Fruit fly (Drosophila melanogaster) whole organism, embryonic: Measurements from ENCODE around the gene Bruce.

Experiments
- BtbVII ChIP-seq: fragments of 200-800 bp; sonication (Bioruptor generic); optimal IDR thresholded peaks from 3 replicates; lab custom pipeline; 2017; ENCODE audit warnings: missing biosample characterization, mild to moderate bottlenecking, missing genetic modification characterization
- CG1024 ChIP-seq: fragments of 200-800 bp; sonication (Bioruptor generic); IDR thresholded peaks from 2 replicates; pipeline ENCODE4 v1.3.6; 2022; ENCODE audit warnings: missing biosample characterization, missing genetic modification characterization
- CG10267 ChIP-seq: fragments of 200-800 bp; sonication (Bioruptor generic); optimal IDR thresholded peaks from 2 replicates; lab custom pipeline; 2018; ENCODE audit warnings: missing biosample characterization, mild to moderate bottlenecking, missing genetic modification characterization, moderate library complexity
- CG12744 ChIP-seq: fragments of 200-800 bp; sonication (Bioruptor generic); optimal IDR thresholded peaks from 2 replicates; lab custom pipeline; 2016; ENCODE audit warnings: missing biosample characterization, missing genetic modification characterization
- CG13287 ChIP-seq: fragments of 200-800 bp; sonication (Bioruptor generic); IDR thresholded peaks from 2 replicates; pipeline ENCODE4 v1.3.6; 2022; ENCODE audit warnings: missing biosample characterization, missing genetic modification characterization; ENCODE audit not compliant: partially characterized antibody
- CG15269 ChIP-seq: fragments of 200-800 bp; sonication (Bioruptor generic); optimal IDR thresholded peaks from 2 replicates; lab custom pipeline; 2018; ENCODE audit warnings: missing biosample characterization, mild to moderate bottlenecking, missing genetic modification characterization, moderate library complexity
- CG15696 ChIP-seq: fragments of 200-800 bp; sonication (Bioruptor generic); optimal IDR thresholded peaks from 2 replicates; lab custom pipeline; 2019; ENCODE audit warnings: missing biosample characterization, mild to moderate bottlenecking, missing genetic modification characterization, moderate library complexity
- CG1602 ChIP-seq: fragments of 200-800 bp; sonication (Bioruptor generic); optimal IDR thresholded peaks from 3 replicates; lab custom pipeline; 2016; ENCODE audit warnings: missing biosample characterization, missing genetic modification characterization
- CG16813 ChIP-seq: fragments of 200-800 bp; sonication (Bioruptor generic); IDR thresholded peaks from 3 replicates; pipeline ENCODE4 v1.3.6; 2022; ENCODE audit warnings: missing biosample characterization, missing genetic modification characterization; ENCODE audit not compliant: partially characterized antibody
- CG17361 ChIP-seq: fragments of 200-800 bp; sonication (Bioruptor generic); IDR thresholded peaks from 3 replicates; pipeline ENCODE4 v1.3.6; 2022; ENCODE audit warnings: missing biosample characterization, missing genetic modification characterization
- CG18764 ChIP-seq: fragments of 200-800 bp; sonication (Bioruptor generic); optimal IDR thresholded peaks from 3 replicates; lab custom pipeline; 2016; ENCODE audit warnings: missing biosample characterization, missing genetic modification characterization
- CG32532 ChIP-seq: fragments of 200-800 bp; sonication (Bioruptor generic); IDR thresholded peaks from 2 replicates; pipeline ENCODE4 v1.3.6; 2022; ENCODE audit warnings: missing biosample characterization, missing genetic modification characterization
- CG32767 ChIP-seq: fragments of 200-800 bp; sonication (Bioruptor generic); IDR thresholded peaks from 2 replicates; pipeline ENCODE4 v1.3.6; 2022; ENCODE audit warnings: missing biosample characterization, missing genetic modification characterization
- CG33213 ChIP-seq: fragments of 200-800 bp; sonication (Bioruptor generic); optimal IDR thresholded peaks from 3 replicates; lab custom pipeline; 2016; ENCODE audit warnings: missing biosample characterization, missing genetic modification characterization
- CG3995 ChIP-seq: fragments of 200-800 bp; sonication (Bioruptor generic); optimal IDR thresholded peaks from 3 replicates; lab custom pipeline; 2016; ENCODE audit warnings: missing biosample characterization, missing genetic modification characterization
- CG4707 ChIP-seq: fragments of 200-800 bp; sonication (Bioruptor generic); optimal IDR thresholded peaks from 2 replicates; lab custom pipeline; 2018; ENCODE audit warnings: missing biosample characterization, mild to moderate bottlenecking, missing genetic modification characterization, moderate library complexity
- CG6854 ChIP-seq: fragments of 200-800 bp; sonication (Bioruptor generic); optimal IDR thresholded peaks from 3 replicates; lab custom pipeline; 2017; ENCODE audit warnings: missing biosample characterization, mild to moderate bottlenecking, missing genetic modification characterization
- CG7357 ChIP-seq: fragments of 200-800 bp; sonication (Bioruptor generic); IDR thresholded peaks from 3 replicates; pipeline ENCODE4 v1.3.6; 2022; ENCODE audit warnings: missing biosample characterization, missing genetic modification characterization
- CTCF ChIP-seq: fragments of 200-800 bp; sonication (Bioruptor generic); optimal IDR thresholded peaks from 2 replicates; lab custom pipeline; 2017; ENCODE audit warnings: missing biosample characterization, mild to moderate bottlenecking, missing genetic modification characterization, moderate library complexity
- D ChIP-seq, 2 experiments: fragments of 200-800 bp in 1 of 2; fragments of >200 bp in 1 of 2; sonication (Bioruptor generic) in 1 of 2; optimal IDR thresholded peaks; 2 replicates in 1 of 2; 3 replicates in 1 of 2; lab custom pipeline; 2017; ENCODE audit warnings: mild to moderate bottlenecking in 1 of 2, missing biosample characterization in 1 of 2, missing genetic modification characterization in 1 of 2, missing genetic modification reagents in 1 of 2
- Doc2 ChIP-seq: fragments of 200-800 bp; sonication (Bioruptor generic); IDR thresholded peaks from 2 replicates; pipeline ENCODE4 v1.3.6; 2022; ENCODE audit warnings: missing biosample characterization, missing genetic modification characterization
- Drgx ChIP-seq: fragments of 200-800 bp; sonication (Bioruptor generic); IDR thresholded peaks from 2 replicates; pipeline ENCODE4 v1.3.6; 2022; ENCODE audit warnings: missing biosample characterization, missing genetic modification characterization
- H2.0 ChIP-seq: fragments of 200-800 bp; sonication (Bioruptor generic); IDR thresholded peaks from 2 replicates; pipeline ENCODE4 v1.3.6; 2022; ENCODE audit warnings: missing biosample characterization, missing genetic modification characterization
- Hmr ChIP-seq: fragments of 200-800 bp; sonication (Bioruptor generic); optimal IDR thresholded peaks from 3 replicates; lab custom pipeline; 2017; ENCODE audit warnings: mild to moderate bottlenecking, missing biosample characterization, missing genetic modification reagents, missing genetic modification characterization
- Hsf ChIP-seq: fragments of 200-800 bp; sonication (Bioruptor generic); optimal IDR thresholded peaks from 3 replicates; lab custom pipeline; 2016; ENCODE audit warnings: missing biosample characterization, missing genetic modification characterization
- Lim3 ChIP-seq: fragments of 200-800 bp; sonication (Bioruptor generic); IDR thresholded peaks from 2 replicates; pipeline ENCODE4 v1.3.6; 2022; ENCODE audit warnings: missing biosample characterization, missing genetic modification characterization
- Med ChIP-seq: fragments of 200-800 bp; sonication (Bioruptor generic); peaks from one replicate; lab custom pipeline; 2016; ENCODE audit warnings: missing biosample characterization, missing genetic modification characterization, mild to moderate bottlenecking, inconsistent platforms, moderate library complexity
- Taf1 ChIP-seq: fragments of 200-800 bp; sonication (Bioruptor generic); IDR thresholded peaks from 2 replicates; pipeline ENCODE4 v1.3.6; 2022; ENCODE audit warnings: missing biosample characterization, missing genetic modification characterization
- caup ChIP-seq: fragments of 200-800 bp; sonication (Bioruptor generic); optimal IDR thresholded peaks from 3 replicates; lab custom pipeline; 2017; ENCODE audit warnings: missing biosample characterization, mild to moderate bottlenecking, missing genetic modification characterization, moderate library complexity; ENCODE audit not compliant: severe bottlenecking
- chif ChIP-seq, 2 experiments: fragments of 200-800 bp; sonication (Bioruptor generic); optimal IDR thresholded peaks; 3 replicates each; lab custom pipeline; 2016; ENCODE audit warnings: missing biosample characterization in 2 of 2, missing genetic modification characterization in 2 of 2
- chinmo ChIP-seq: fragments of 200-800 bp; sonication (Bioruptor generic); IDR thresholded peaks from 4 replicates; pipeline ENCODE4 v1.3.6; 2022; ENCODE audit warnings: missing biosample characterization, missing genetic modification characterization; ENCODE audit not compliant: partially characterized antibody
- dm ChIP-seq: fragments of 200-800 bp; sonication (Bioruptor generic); optimal IDR thresholded peaks from 3 replicates; lab custom pipeline; 2016; ENCODE audit warnings: missing biosample characterization, missing genetic modification characterization
- grau ChIP-seq: fragments of 200-800 bp; optimal IDR thresholded peaks from 3 replicates; lab custom pipeline; 2019; ENCODE audit warnings: missing biosample characterization, mild to moderate bottlenecking, missing genetic modification characterization, moderate library complexity
- hbn ChIP-seq: fragments of 200-800 bp; sonication (Bioruptor generic); IDR thresholded peaks from 2 replicates; pipeline ENCODE4 v1.3.6; 2022; ENCODE audit warnings: missing biosample characterization, missing genetic modification characterization; ENCODE audit not compliant: partially characterized antibody
- kay ChIP-seq: fragments of 200-800 bp; sonication (Bioruptor generic); optimal IDR thresholded peaks from 2 replicates; lab custom pipeline; 2016; ENCODE audit warnings: missing biosample characterization, missing genetic modification characterization
- ken ChIP-seq: fragments of 200-800 bp; sonication (Bioruptor generic); IDR thresholded peaks from 3 replicates; pipeline ENCODE4 v1.3.6; 2022; ENCODE audit warnings: missing biosample characterization, missing genetic modification characterization
- lbe ChIP-seq: fragments of 200-800 bp; sonication (Bioruptor generic); optimal IDR thresholded peaks from 2 replicates; lab custom pipeline; 2016; ENCODE audit warnings: missing biosample characterization, mild to moderate bottlenecking, missing genetic modification characterization
- pb ChIP-seq: fragments of 200-800 bp; sonication (Bioruptor generic); optimal IDR thresholded peaks from 3 replicates; lab custom pipeline; 2016; ENCODE audit warnings: missing biosample characterization, missing genetic modification characterization
- ranshi ChIP-seq: fragments of 200-800 bp; sonication (Bioruptor generic); IDR thresholded peaks from 2 replicates; pipeline ENCODE4 v1.3.6; 2022; ENCODE audit warnings: missing biosample characterization, missing genetic modification characterization
- scrt ChIP-seq: fragments of 200-800 bp; sonication (Bioruptor generic); optimal IDR thresholded peaks from 2 replicates; lab custom pipeline; 2018; ENCODE audit warnings: missing biosample characterization, mild to moderate bottlenecking, missing genetic modification characterization, moderate library complexity
- slou ChIP-seq: fragments of 200-800 bp; sonication (Bioruptor generic); optimal IDR thresholded peaks from 3 replicates; lab custom pipeline; 2016; ENCODE audit warnings: missing biosample characterization, missing genetic modification characterization
- sob ChIP-seq: fragments of 200-800 bp; sonication (Bioruptor generic); IDR thresholded peaks from 2 replicates; pipeline ENCODE4 v1.3.6; 2022; ENCODE audit warnings: missing biosample characterization, missing genetic modification characterization
- vnd ChIP-seq: fragments of 200-800 bp; sonication (Bioruptor generic); IDR thresholded peaks from 3 replicates; pipeline ENCODE4 v1.3.6; 2022; ENCODE audit warnings: missing biosample characterization, missing genetic modification characterization; ENCODE audit not compliant: partially characterized antibody

The Bruce gene

dm6 chr3R:10349987-10350386 lies 18.8 kb upstream of the Bruce start, which contains the start of gene jumu (continued):
- TF ChIP-seq caup (GFP tag; lab: Kevin White, UChicago) (no peak), CTCF (GFP tag; lab: Kevin White, UChicago) (peak; percentile 72), chif (GFP tag; optimal IDR thresholded peaks at IDR 0.05; lab: Kevin White, UChicago) (peak in 1 of 2 experiments; percentile 0), CG10267 (peak; percentile 72), D (optimal IDR thresholded peaks at IDR 0.05; lab: Kevin White, UChicago) (no peak), D (GFP tag; optimal IDR thresholded peaks at IDR 0.05; lab: Kevin White, UChicago) (no peak), Hmr (GFP tag; lab: Kevin White, UChicago) (peak; percentile 79), CG3995 (GFP tag; lab: Kevin White, UChicago) (no peak), CG1024 (GFP tag; lab: Robert Waterston, UW) (no peak), ranshi (GFP tag; lab: Robert Waterston, UW) (no peak), CG17361 (GFP tag; lab: Robert Waterston, UW) (no peak), CG15269 (no peak), Med (GFP tag; lab: Kevin White, UChicago) (peak; percentile 81), CG6854 (GFP tag; lab: Kevin White, UChicago) (no peak), scrt (GFP tag; lab: Kevin White, UChicago) (peak; percentile 78), vnd (GFP tag; lab: Robert Waterston, UW) (no peak), grau (tag; lab: Kevin White, UChicago) (peak; percentile 21), Hsf (GFP tag; lab: Kevin White, UChicago) (no peak), pb (GFP tag; lab: Kevin White, UChicago) (no peak), CG4707 (GFP tag; lab: Kevin White, UChicago) (no peak), CG7357 (GFP tag; lab: Robert Waterston, UW) (no peak), CG32767 (GFP tag; lab: Robert Waterston, UW) (no peak), ken (GFP tag; lab: Robert Waterston, UW) (no peak), CG1602 (no peak), CG15696 (tag; lab: Kevin White, UChicago) (peak; percentile 21), CG12744 (GFP tag; lab: Kevin White, UChicago) (no peak), slou (GFP tag; lab: Kevin White, UChicago) (no peak), Taf1 (GFP tag; lab: Robert Waterston, UW) (no peak), lbe (no peak), CG13287 (no peak), CG16813 (no peak), BtbVII (no peak), H2.0 (no peak), hbn (GFP tag; lab: Robert Waterston, UW) (no peak), Doc2 (no peak), dm (GFP tag; lab: Kevin White, UChicago) (no peak), Drgx (no peak), Lim3 (GFP tag; lab: Robert Waterston, UW) (no peak), CG32532 (GFP tag; lab: Robert Waterston, UW) (no peak), CG18764 (no peak), chinmo (GFP tag; lab: Robert Waterston, UW) (no peak), sob (GFP tag; lab: Robert Waterston, UW) (no peak), kay (GFP tag; lab: Kevin White, UChicago) (no peak), CG33213 (GFP tag; lab: Kevin White, UChicago) (peak; percentile 70)
- TF ChIP-seq, all 482 proteins: peak for 91
